Fruit fly (Drosophila melanogaster) whole organism, prepupa: ENCODE data around the gene CG14957.

Experiments used
- Blimp-1 ChIP-seq: fragments of 200-800 bp; sonication (Bioruptor generic); optimal IDR thresholded peaks from 3 replicates; lab custom pipeline; 2017; ENCODE audit warnings: missing biosample characterization, missing genetic modification characterization, mild to moderate bottlenecking, moderate library complexity, missing genetic modification reagents
- CG10631 ChIP-seq: fragments of 200-800 bp; sonication (Bioruptor generic); optimal IDR thresholded peaks from 2 replicates; lab custom pipeline; 2016; ENCODE audit warnings: missing biosample characterization, missing genetic modification characterization
- CG10669 ChIP-seq: fragments of 200-800 bp; sonication (Bioruptor generic); optimal IDR thresholded peaks from 3 replicates; lab custom pipeline; 2018; ENCODE audit warnings: missing biosample characterization, mild to moderate bottlenecking, missing genetic modification characterization, moderate library complexity
- CG11294 ChIP-seq: fragments of 200-800 bp; sonication (Bioruptor generic); IDR thresholded peaks from 2 replicates; pipeline ENCODE4 v1.3.6; 2022; ENCODE audit warnings: missing biosample characterization, missing genetic modification characterization
- CG11762 ChIP-seq: fragments of 200-800 bp; sonication (Bioruptor generic); optimal IDR thresholded peaks from 3 replicates; lab custom pipeline; 2016; ENCODE audit warnings: missing biosample characterization, missing genetic modification characterization; ENCODE audit not compliant: insufficient read depth
- CG15336 ChIP-seq: fragments of 200-800 bp; sonication (Bioruptor generic); IDR thresholded peaks from 2 replicates; pipeline ENCODE4 v1.3.6; 2022; ENCODE audit warnings: missing biosample characterization, missing genetic modification characterization
- CG1621 ChIP-seq: fragments of 200-800 bp; sonication (Bioruptor generic); optimal IDR thresholded peaks from 3 replicates; lab custom pipeline; 2018; ENCODE audit warnings: missing biosample characterization, mild to moderate bottlenecking, missing genetic modification characterization
- CG16779 ChIP-seq: fragments of 200-800 bp; sonication (Bioruptor generic); optimal IDR thresholded peaks from 3 replicates; lab custom pipeline; 2017; ENCODE audit warnings: missing biosample characterization, mild to moderate bottlenecking, missing genetic modification characterization
- CG3032 ChIP-seq: fragments of 200-800 bp; optimal IDR thresholded peaks from 2 replicates; lab custom pipeline; 2019; ENCODE audit warnings: missing biosample characterization, mild to moderate bottlenecking, missing genetic modification characterization, moderate library complexity
- CG31627 ChIP-seq: fragments of 200-800 bp; sonication (Bioruptor generic); optimal IDR thresholded peaks from 3 replicates; lab custom pipeline; 2016; ENCODE audit warnings: missing biosample characterization, missing genetic modification characterization
- CG32006 ChIP-seq: fragments of 200-800 bp; sonication (Bioruptor generic); optimal IDR thresholded peaks from 3 replicates; lab custom pipeline; 2017; ENCODE audit warnings: missing biosample characterization, mild to moderate bottlenecking, missing genetic modification characterization
- CG34406 ChIP-seq: fragments of 200-800 bp; sonication (Bioruptor generic); optimal IDR thresholded peaks from 3 replicates; lab custom pipeline; 2016; ENCODE audit warnings: missing biosample characterization, missing genetic modification characterization
- CG3919 ChIP-seq: fragments of 200-800 bp; sonication (Bioruptor generic); optimal IDR thresholded peaks from 3 replicates; lab custom pipeline; 2016; ENCODE audit warnings: missing biosample characterization, missing genetic modification characterization
- CG4318 ChIP-seq: fragments of 200-800 bp; sonication (Bioruptor generic); optimal IDR thresholded peaks from 3 replicates; lab custom pipeline; 2017; ENCODE audit warnings: missing biosample characterization, mild to moderate bottlenecking, missing genetic modification characterization
- CG6163 ChIP-seq: fragments of 200-800 bp; sonication (Bioruptor generic); IDR thresholded peaks from 3 replicates; pipeline ENCODE4 v1.3.6; 2022; ENCODE audit warnings: missing biosample characterization, missing genetic modification characterization
- CG6792 ChIP-seq: fragments of 200-800 bp; sonication (Bioruptor generic); optimal IDR thresholded peaks from 3 replicates; lab custom pipeline; 2016; ENCODE audit warnings: missing biosample characterization, missing genetic modification characterization
- CG6808 ChIP-seq: fragments of 200-800 bp; sonication (Bioruptor generic); optimal IDR thresholded peaks from 3 replicates; lab custom pipeline; 2017; ENCODE audit warnings: missing biosample characterization, missing genetic modification characterization, mild to moderate bottlenecking, moderate library complexity, missing genetic modification reagents
- CG6854 ChIP-seq: fragments of 200-800 bp; sonication (Bioruptor generic); optimal IDR thresholded peaks from 2 replicates; lab custom pipeline; 2017; ENCODE audit warnings: missing biosample characterization, mild to moderate bottlenecking, missing genetic modification characterization
- CG8119 ChIP-seq: fragments of 200-800 bp; sonication (Bioruptor generic); IDR thresholded peaks from 3 replicates; pipeline ENCODE4 v1.3.6; 2022; ENCODE audit warnings: missing biosample characterization, missing genetic modification characterization
- CG8319 ChIP-seq: fragments of 200-800 bp; sonication (Bioruptor generic); optimal IDR thresholded peaks from 3 replicates; lab custom pipeline; 2016; ENCODE audit warnings: missing biosample characterization, missing genetic modification characterization
- CG8632 ChIP-seq: fragments of 200-800 bp; sonication (Bioruptor generic); optimal IDR thresholded peaks from 3 replicates; lab custom pipeline; 2016; ENCODE audit warnings: missing biosample characterization, missing genetic modification characterization
- CG9139 ChIP-seq: fragments of 200-800 bp; sonication (Bioruptor generic); optimal IDR thresholded peaks from 3 replicates; lab custom pipeline; 2017; ENCODE audit warnings: missing biosample characterization, mild to moderate bottlenecking, missing genetic modification characterization
- Eip75B ChIP-seq: fragments of 200-800 bp; sonication (Bioruptor generic); optimal IDR thresholded peaks from 3 replicates; lab custom pipeline; 2016; ENCODE audit warnings: missing biosample characterization, missing genetic modification characterization
- Eip78C ChIP-seq: fragments of 200-800 bp; sonication (Bioruptor generic); peaks from one replicate; lab custom pipeline; 2016; ENCODE audit warnings: missing biosample characterization, missing genetic modification characterization
- Eip93F ChIP-seq: fragments of 200-800 bp; sonication (Bioruptor generic); optimal IDR thresholded peaks from 2 replicates; lab custom pipeline; 2016; ENCODE audit warnings: missing biosample characterization, mild to moderate bottlenecking, missing genetic modification characterization
- Ets21C ChIP-seq: fragments of 200-800 bp; sonication (Bioruptor generic); optimal IDR thresholded peaks from 3 replicates; lab custom pipeline; 2016; ENCODE audit warnings: missing biosample characterization, missing genetic modification characterization
- Ets96B ChIP-seq: fragments of 200-800 bp; optimal IDR thresholded peaks from 2 replicates; lab custom pipeline; 2019; ENCODE audit warnings: missing biosample characterization, mild to moderate bottlenecking, missing genetic modification characterization, moderate library complexity
- Gug ChIP-seq: fragments of 200-800 bp; sonication (Bioruptor generic); IDR thresholded peaks from 2 replicates; pipeline ENCODE4 v1.3.6; 2022; ENCODE audit warnings: missing biosample characterization, missing genetic modification characterization
- Hr38 ChIP-seq: sonication (Bioruptor generic); optimal IDR thresholded peaks from 2 replicates; lab custom pipeline; 2016; ENCODE audit warnings: missing biosample characterization, missing genetic modification characterization
- Hr39 ChIP-seq: fragments of 200-800 bp; sonication (Bioruptor generic); optimal IDR thresholded peaks from 2 replicates; lab custom pipeline; 2016; ENCODE audit warnings: missing biosample characterization, missing genetic modification characterization
- Hr4 ChIP-seq: fragments of 200-800 bp; sonication (Bioruptor generic); optimal IDR thresholded peaks from 3 replicates; lab custom pipeline; 2016; ENCODE audit warnings: missing biosample characterization, missing genetic modification characterization
- Lpt ChIP-seq: fragments of 200-800 bp; sonication (Bioruptor generic); optimal IDR thresholded peaks from 3 replicates; lab custom pipeline; 2016; ENCODE audit warnings: missing biosample characterization, missing genetic modification characterization
- Met ChIP-seq: fragments of 200-800 bp; sonication (Bioruptor generic); optimal IDR thresholded peaks from 3 replicates; lab custom pipeline; 2016; ENCODE audit warnings: missing biosample characterization, missing genetic modification characterization
- OdsH ChIP-seq: fragments of 200-800 bp; sonication (Bioruptor generic); optimal IDR thresholded peaks from 3 replicates; lab custom pipeline; 2016; ENCODE audit warnings: missing biosample characterization, missing genetic modification characterization
- Sox102F ChIP-seq: fragments of 200-800 bp; sonication (Bioruptor generic); optimal IDR thresholded peaks from 2 replicates; lab custom pipeline; 2016; ENCODE audit warnings: missing biosample characterization, mild to moderate bottlenecking, missing genetic modification characterization
- Sox14 ChIP-seq: fragments of 200-800 bp; sonication (Bioruptor generic); optimal IDR thresholded peaks from 3 replicates; lab custom pipeline; 2016; ENCODE audit warnings: missing biosample characterization, missing genetic modification characterization
- Sox15 ChIP-seq: fragments of 200-800 bp; sonication (Bioruptor generic); optimal IDR thresholded peaks from 3 replicates; lab custom pipeline; 2016; ENCODE audit warnings: missing biosample characterization, missing genetic modification characterization
- achi ChIP-seq: fragments of 200-800 bp; sonication (Bioruptor generic); optimal IDR thresholded peaks from 3 replicates; lab custom pipeline; 2016; ENCODE audit warnings: missing biosample characterization, missing genetic modification characterization
- acj6 ChIP-seq: fragments of 200-800 bp; sonication (Bioruptor generic); optimal IDR thresholded peaks from 3 replicates; lab custom pipeline; 2016; ENCODE audit warnings: missing biosample characterization, missing genetic modification characterization
- cyc ChIP-seq: fragments of 200-800 bp; sonication (Bioruptor generic); optimal IDR thresholded peaks from 3 replicates; lab custom pipeline; 2016; ENCODE audit warnings: missing biosample characterization, missing genetic modification characterization
- dac ChIP-seq: fragments of 200-800 bp; sonication (Bioruptor generic); optimal IDR thresholded peaks from 2 replicates; lab custom pipeline; 2017; ENCODE audit warnings: missing biosample characterization, mild to moderate bottlenecking, missing genetic modification characterization
- dsx ChIP-seq: fragments of 200-800 bp; optimal IDR thresholded peaks from 3 replicates; lab custom pipeline; 2019; ENCODE audit warnings: missing biosample characterization, mild to moderate bottlenecking, missing genetic modification characterization, moderate library complexity; ENCODE audit not compliant: poor library complexity, severe bottlenecking
- esn ChIP-seq: fragments of 200-800 bp; sonication (Bioruptor generic); optimal IDR thresholded peaks from 2 replicates; lab custom pipeline; 2016; ENCODE audit warnings: missing biosample characterization, mild to moderate bottlenecking, missing genetic modification characterization, moderate library complexity
- fkh ChIP-seq: fragments of 200-800 bp; sonication (Bioruptor generic); optimal IDR thresholded peaks from 3 replicates; lab custom pipeline; 2017; ENCODE audit warnings: missing biosample characterization, mild to moderate bottlenecking, missing genetic modification characterization, moderate library complexity
- net ChIP-seq: fragments of 200-800 bp; sonication (Bioruptor generic); optimal IDR thresholded peaks from 3 replicates; lab custom pipeline; 2016; ENCODE audit warnings: missing biosample characterization, missing genetic modification characterization
- pdm3 ChIP-seq: fragments of 200-800 bp; sonication (Bioruptor generic); optimal IDR thresholded peaks from 3 replicates; lab custom pipeline; 2016; ENCODE audit warnings: missing biosample characterization, missing genetic modification characterization
- spab ChIP-seq: fragments of 200-800 bp; sonication (Bioruptor generic); optimal IDR thresholded peaks from 2 replicates; lab custom pipeline; 2017; ENCODE audit warnings: missing biosample characterization, mild to moderate bottlenecking, missing genetic modification characterization, missing genetic modification reagents
- svp ChIP-seq: fragments of 200-800 bp; sonication (Bioruptor generic); peaks from one replicate; lab custom pipeline; 2016; ENCODE audit warnings: missing biosample characterization, missing genetic modification characterization

Gene CG14957

DNA sequence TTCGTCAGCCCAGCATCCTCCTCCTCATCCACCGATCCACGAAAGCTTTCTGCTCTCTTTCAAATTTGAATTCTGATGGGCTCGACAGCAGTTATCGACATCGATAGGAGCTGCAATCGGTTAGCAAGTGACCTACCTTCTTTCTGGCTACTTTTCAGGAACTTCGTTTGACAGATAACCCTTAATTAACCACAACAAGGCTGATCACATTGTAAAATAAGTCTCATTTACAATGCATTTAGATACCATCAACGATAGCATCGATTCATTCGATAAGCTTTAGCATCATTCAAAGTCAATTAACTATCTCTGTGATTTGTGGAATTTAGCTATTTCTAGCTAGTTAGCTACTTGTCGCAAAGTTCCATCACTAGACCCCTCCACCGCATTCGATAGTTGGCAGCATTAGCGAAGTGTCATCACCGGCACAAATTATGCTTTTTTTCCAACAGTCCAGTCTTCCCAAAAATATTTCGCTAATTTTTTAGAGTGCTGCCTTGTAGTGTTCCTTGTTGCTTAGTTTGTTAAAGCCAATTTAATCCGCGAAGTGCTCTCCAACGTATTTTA lies 8.8 kb upstream of the CG14957 start, which contains the start of the genes MnM and Girdin (continued):
- TF ChIP-seq CG9139 (no peak), esn (GFP tag; lab: Kevin White, UChicago) (peak; percentile 76), CG34406 (peak; percentile 11), CG6808 (no peak), CG1621 (tag; lab: Kevin White, UChicago) (no peak), CG4318 (GFP tag; lab: Kevin White, UChicago) (no peak), Gug (GFP tag; lab: Robert Waterston, UW) (peak; percentile 28; the same call in 1 of the 2 replicates), pdm3 (no peak), CG32006 (GFP tag; lab: Kevin White, UChicago) (no peak), CG6854 (GFP tag; lab: Kevin White, UChicago) (no peak), CG3919 (GFP tag; lab: Kevin White, UChicago) (no peak), CG8119 (GFP tag; lab: Robert Waterston, UW) (no peak), Met (GFP tag; lab: Kevin White, UChicago) (no peak), spab (GFP tag; lab: Kevin White, UChicago) (no peak), net (GFP tag; lab: Kevin White, UChicago) (no peak), Sox15 (GFP tag; lab: Kevin White, UChicago) (peak; percentile 38), CG8632 (no peak), svp (GFP tag; lab: Kevin White, UChicago) (no peak), cyc (peak; percentile 57), Ets96B (tag; lab: Kevin White, UChicago) (no peak), CG10631 (GFP tag; lab: Kevin White, UChicago) (no peak), CG15336 (no peak), CG6792 (GFP tag; lab: Kevin White, UChicago) (no peak), CG6163 (GFP tag; lab: Robert Waterston, UW) (peak; percentile 29; the same call in 1 of the 3 replicates)

- peak; percentile 92 for TF ChIP-seq spab (GFP tag; lab: Kevin White, UChicago)
- peak; percentile 93 for TF ChIP-seq CG10669
- TF ChIP-seq Hr38 (GFP tag; lab: Kevin White, UChicago) = no peak
- peak; percentile 91 for TF ChIP-seq CG6808
- TF ChIP-seq CG34406 = peak; percentile 89
- TF ChIP-seq Eip93F = peak; percentile 86
- TF ChIP-seq CG8319 (GFP tag; lab: Kevin White, UChicago) = peak; percentile 85
- peak; percentile 83 for TF ChIP-seq CG11762 (GFP tag; lab: Kevin White, UChicago)
- peak; percentile 96 for TF ChIP-seq Eip75B (GFP tag; lab: Kevin White, UChicago)
- no peak for TF ChIP-seq OdsH (GFP tag; lab: Kevin White, UChicago)
- peak; percentile 93 for TF ChIP-seq Sox14 (GFP tag; lab: Kevin White, UChicago)
- peak; percentile 90 for TF ChIP-seq CG8632
- peak; percentile 91 for TF ChIP-seq CG31627 (GFP tag; lab: Kevin White, UChicago)
- peak; percentile 75 for TF ChIP-seq Hr4 (GFP tag; lab: Kevin White, UChicago)
- TF ChIP-seq Hr39 (GFP tag; lab: Kevin White, UChicago) = peak; percentile 95
- TF ChIP-seq Gug (GFP tag; lab: Robert Waterston, UW) = peak; percentile 86
- TF ChIP-seq Ets21C (GFP tag; lab: Kevin White, UChicago) = peak; percentile 88
- peak; percentile 93 for TF ChIP-seq CG6792 (GFP tag; lab: Kevin White, UChicago)
- peak; percentile 89 for TF ChIP-seq CG6854 (GFP tag; lab: Kevin White, UChicago)
- TF ChIP-seq CG8119 (GFP tag; lab: Robert Waterston, UW) = peak; percentile 84
- peak; percentile 82 for TF ChIP-seq CG16779 (tag; lab: Kevin White, UChicago)
- no peak for TF ChIP-seq achi (GFP tag; lab: Kevin White, UChicago)
- TF ChIP-seq CG32006 (GFP tag; lab: Kevin White, UChicago) = peak; percentile 85
- TF ChIP-seq Sox15 (GFP tag; lab: Kevin White, UChicago) = peak; percentile 77
- peak; percentile 91 for TF ChIP-seq CG3032 (tag; lab: Kevin White, UChicago)
- TF ChIP-seq Sox102F (GFP tag; lab: Kevin White, UChicago) = no peak
- TF ChIP-seq dsx = peak; percentile 94
- peak; percentile 94 for TF ChIP-seq CG3919 (GFP tag; lab: Kevin White, UChicago)
- no peak for TF ChIP-seq CG10631 (GFP tag; lab: Kevin White, UChicago)
- TF ChIP-seq Blimp-1 (GFP tag; lab: Kevin White, UChicago) = peak; percentile 76
- peak; percentile 78 for TF ChIP-seq CG11294
- TF ChIP-seq fkh (GFP tag; lab: Kevin White, UChicago) = no peak
- TF ChIP-seq dac (GFP tag; lab: Kevin White, UChicago) = peak; percentile 35
- peak; percentile 93 for TF ChIP-seq cyc
- TF ChIP-seq CG9139 = peak; percentile 86
- peak; percentile 98 for TF ChIP-seq Eip78C (GFP tag; lab: Kevin White, UChicago)
- TF ChIP-seq Lpt (GFP tag; lab: Kevin White, UChicago) = peak; percentile 76
- peak; percentile 89 for TF ChIP-seq acj6
Measured at dm6 chr3L:3179474-3179873, 7.9 kb upstream of the CG14957 start.
